Worm (Caenorhabditis elegans): Measurements from ENCODE around the gene H23L24.1.
"Not testable (repeated sequence)": the region's sequence is repeated elsewhere in the genome, so short reads cannot be mapped to it uniquely, and the experiment has no call there.

H23L24.1 gene

ce11 chrIV:8691486-8691885 is 26.8 kb upstream of the H23L24.1 start, which contains the start of the genes hst-1 and ints-6:
Gene hst-1, minus strand, starts transcription at chrIV:8691513.
Gene ints-6, plus strand, starts transcription at chrIV:8691745.
- TF ChIP-seq lsy-2 (tag; optimal IDR thresholded peaks at IDR 0.05), result peak in 1 of 2 experiments; percentile 31
- TF ChIP-seq C34F6.9 (tag; optimal IDR thresholded peaks at IDR 0.05), result peak; percentile 6
- TF ChIP-seq F13H6.1 (tag; optimal IDR thresholded peaks at IDR 0.05), result peak; percentile 19
- TF ChIP-seq gmeb-1 (tag; optimal IDR thresholded peaks at IDR 0.05), result peak; percentile 36
- no peak for TF ChIP-seq dmd-4 (tag; optimal IDR thresholded peaks at IDR 0.05)
- no peak for TF ChIP-seq mbf-1 (tag; optimal IDR thresholded peaks at IDR 0.05)
- TF ChIP-seq crh-2 (tag; optimal IDR thresholded peaks at IDR 0.05), result no peak
- peak; percentile 26 for TF ChIP-seq unc-55 (GFP tag; optimal IDR thresholded peaks at IDR 0.05)
- TF ChIP-seq fos-1 (tag; optimal IDR thresholded peaks at IDR 0.05), result no peak
- no peak for TF ChIP-seq Y55F3AM.14 (GFP tag; optimal IDR thresholded peaks at IDR 0.05)
- no peak for TF ChIP-seq egl-27 (tag; optimal IDR thresholded peaks at IDR 0.05)
- no peak for TF ChIP-seq lin-39 (tag; optimal IDR thresholded peaks at IDR 0.05)
- TF ChIP-seq sma-3 (GFP tag; optimal IDR thresholded peaks at IDR 0.05), result peak; percentile 15

- TF ChIP-seq lin-11 (tag; optimal IDR thresholded peaks at IDR 0.05), result peak; percentile 1
- no peak for TF ChIP-seq unc-62 (GFP tag; optimal IDR thresholded peaks at IDR 0.05)
These were observed 20.8 kb upstream of the H23L24.1 start, which contains the start of gene ttll-11 for ce11 chrIV:8697436-8697835. Gene ttll-11, plus strand, starts transcription at chrIV:8697736.

ce11 chrIV:8705504-8705903 is 12.7 kb upstream of the H23L24.1 start, which contains the start of gene H23L24.4:
Gene H23L24.4, minus strand, starts transcription at chrIV:8705604.
- TF ChIP-seq F13H6.1 (tag; optimal IDR thresholded peaks at IDR 0.05), result no peak
- TF ChIP-seq blmp-1 (tag; optimal IDR thresholded peaks at IDR 0.05; ENCODE audit: insufficient read depth), result no peak
- no peak for TF ChIP-seq elt-3 (tag; optimal IDR thresholded peaks at IDR 0.05)
- TF ChIP-seq sem-4 (tag; optimal IDR thresholded peaks at IDR 0.05), result no peak
- TF ChIP-seq nhr-23 (tag; optimal IDR thresholded peaks at IDR 0.05), result no peak
- TF ChIP-seq lin-39 (tag; optimal IDR thresholded peaks at IDR 0.05), result no peak
- TF ChIP-seq unc-39 (tag; optimal IDR thresholded peaks at IDR 0.05), result no peak
- TF ChIP-seq ceh-16 (tag; optimal IDR thresholded peaks at IDR 0.05), result no peak

- no peak for TF ChIP-seq sma-9 (GFP tag; optimal IDR thresholded peaks at IDR 0.05)
- TF ChIP-seq sma-9 (tag; optimal IDR thresholded peaks at IDR 0.05), result no peak
- TF ChIP-seq alr-1 (tag; optimal IDR thresholded peaks at IDR 0.05), result no peak
- no peak for TF ChIP-seq ztf-4 (tag; optimal IDR thresholded peaks at IDR 0.05)
- TF ChIP-seq nhr-11 (tag; optimal IDR thresholded peaks at IDR 0.05), result no peak
- no peak for TF ChIP-seq Y55F3AM.14 (GFP tag; optimal IDR thresholded peaks at IDR 0.05)
- no peak for TF ChIP-seq zag-1 (tag; optimal IDR thresholded peaks at IDR 0.05)
- no peak for TF ChIP-seq lsy-2 (tag; optimal IDR thresholded peaks at IDR 0.05)
- TF ChIP-seq mab-5 (tag; optimal IDR thresholded peaks at IDR 0.05), result no peak
- no peak for TF ChIP-seq nhr-10 (tag; optimal IDR thresholded peaks at IDR 0.05)
These were observed 10.2 kb upstream of the H23L24.1 start for ce11 chrIV:8708046-8708445.

ce11 chrIV:8715032-8715431 is 3.2 kb upstream of the H23L24.1 start, which contains the start of the genes parg-2 and ipla-5:
Gene parg-2, minus strand, starts transcription at chrIV:8715132.
Gene ipla-5, plus strand, starts transcription at chrIV:8715247.
- not testable (repeated sequence) for TF ChIP-seq mdl-1 (tag; optimal IDR thresholded peaks at IDR 0.05); unc-62 (GFP tag; optimal IDR thresholded peaks at IDR 0.05); ama-1 (optimal IDR thresholded peaks at IDR 0.05)

ce11 chrIV:8722801-8723200 is 4.5 kb downstream of the H23L24.1 start:
- TF ChIP-seq dmd-4 (tag; optimal IDR thresholded peaks at IDR 0.05) (no peak), F13H6.1 (tag; optimal IDR thresholded peaks at IDR 0.05) (no peak), C34F6.9 (tag; optimal IDR thresholded peaks at IDR 0.05) (no peak), mab-5 (tag; optimal IDR thresholded peaks at IDR 0.05) (no peak), lin-11 (tag; optimal IDR thresholded peaks at IDR 0.05) (no peak), nhr-21 (tag; optimal IDR thresholded peaks at IDR 0.05) (no peak), skn-1 (tag; optimal IDR thresholded peaks at IDR 0.05) (no peak), gmeb-1 (tag; optimal IDR thresholded peaks at IDR 0.05) (no peak)

Data from whole organism, L2 larva.